Worm (Caenorhabditis elegans) whole organism, young adult: ENCODE data around the gene R07E5.7.

ENCODE experiments used
- B0336.3 ChIP-seq: fragments of 200-800 bp; sonication (Bioruptor generic); IDR thresholded peaks from 2 replicates; pipeline ENCODE4 v1.3.6; 2022; ENCODE audit warnings: missing genetic modification characterization, missing compliant biosample characterization
- C17E4.6 ChIP-seq: fragments of 200-800 bp; sonication (Bioruptor generic); IDR thresholded peaks from 2 replicates; pipeline ENCODE4 v1.3.6; 2022; ENCODE audit warnings: missing genetic modification reagents, missing genetic modification characterization, missing compliant biosample characterization
- D2030.7 ChIP-seq: fragments of 200-800 bp; sonication (Bioruptor generic); IDR thresholded peaks from 2 replicates; pipeline ENCODE4 v1.3.6; 2022; ENCODE audit warnings: missing genetic modification reagents, missing genetic modification characterization, missing compliant biosample characterization
- F10E7.11 ChIP-seq: sonication (generic microtip); optimal IDR thresholded peaks from 2 replicates; lab custom pipeline; 2017; ENCODE audit warnings: mild to moderate bottlenecking, missing genetic modification characterization, moderate library complexity, missing compliant biosample characterization
- F23B12.7 ChIP-seq: sonication (generic microtip); optimal IDR thresholded peaks from 2 replicates; lab custom pipeline; 2017; ENCODE audit warnings: missing genetic modification characterization, mild to moderate bottlenecking, missing compliant biosample characterization, antibody characterized with exemption, moderate library complexity; ENCODE audit not compliant: insufficient read depth
- F33H1.4 ChIP-seq: fragments of 200-800 bp; sonication (Bioruptor generic); IDR thresholded peaks from 2 replicates; pipeline ENCODE4 v1.3.6; 2022; ENCODE audit warnings: missing genetic modification reagents, missing genetic modification characterization, missing compliant biosample characterization
- F37B4.10 ChIP-seq: fragments of 200-800 bp; sonication (Bioruptor generic); IDR thresholded peaks from 2 replicates; pipeline ENCODE4 v1.3.6; 2022; ENCODE audit warnings: missing genetic modification characterization, missing compliant biosample characterization
- K11D2.4 ChIP-seq: fragments of 200-800 bp; sonication (Bioruptor generic); IDR thresholded peaks from 2 replicates; pipeline ENCODE4 v1.3.6; 2022; ENCODE audit warnings: missing genetic modification reagents, missing genetic modification characterization, missing compliant biosample characterization
- K12H6.12 ChIP-seq: fragments of 200-800 bp; sonication (Bioruptor generic); optimal IDR thresholded peaks from 2 replicates; lab custom pipeline; 2018; ENCODE audit warnings: mild to moderate bottlenecking, missing genetic modification characterization, missing compliant biosample characterization
- T07F8.4 ChIP-seq: sonication (generic microtip); optimal IDR thresholded peaks from 2 replicates; lab custom pipeline; 2016; ENCODE audit warnings: mild to moderate bottlenecking, missing genetic modification characterization, moderate library complexity, missing compliant biosample characterization
- T26A5.8 ChIP-seq: sonication (generic microtip); optimal IDR thresholded peaks from 2 replicates; lab custom pipeline; 2016; ENCODE audit warnings: missing genetic modification characterization, missing compliant biosample characterization
- Y56A3A.18 ChIP-seq: fragments of 200-800 bp; sonication (Bioruptor generic); IDR thresholded peaks from 2 replicates; pipeline ENCODE4 v1.3.6; 2022; ENCODE audit warnings: missing genetic modification reagents, missing genetic modification characterization, missing compliant biosample characterization
- Y67H2A.10 ChIP-seq: fragments of 200-800 bp; sonication (Bioruptor generic); conservative IDR thresholded peaks from 2 replicates; pipeline ENCODE4 v1.3.6; 2022; ENCODE audit warnings: missing genetic modification reagents, missing genetic modification characterization, missing compliant biosample characterization
- ZK185.1 ChIP-seq: sonication (generic microtip); optimal IDR thresholded peaks from 2 replicates; lab custom pipeline; 2016; ENCODE audit warnings: mild to moderate bottlenecking, missing genetic modification characterization, missing compliant biosample characterization; ENCODE audit not compliant: poor library complexity, severe bottlenecking
- ama-1 ChIP-seq, 3 experiments: fragments of 150-350 bp in 1 of 3; sonication (generic microtip) in 2 of 3; optimal IDR thresholded peaks; 2 replicates each; lab custom pipeline; 2014 to 2018; ENCODE audit warnings: missing biosample characterization in 2 of 3, missing genetic modification characterization in 2 of 3, missing genetic modification reagents in 2 of 3
- atf-7 ChIP-seq: sonication (generic microtip); optimal IDR thresholded peaks from 2 replicates; lab custom pipeline; 2017; ENCODE audit warnings: mild to moderate bottlenecking, missing genetic modification characterization, missing compliant biosample characterization
- ccch-3 ChIP-seq: fragments of 200-800 bp; sonication (Bioruptor generic); optimal IDR thresholded peaks from 2 replicates; lab custom pipeline; 2018; ENCODE audit warnings: mild to moderate bottlenecking, missing genetic modification characterization, missing compliant biosample characterization
- cebp-2 ChIP-seq: fragments of 200-800 bp; sonication (Bioruptor generic); IDR thresholded peaks from 2 replicates; pipeline ENCODE4 v1.3.6; 2022; ENCODE audit warnings: missing genetic modification characterization, missing compliant biosample characterization
- ceh-100 ChIP-seq: fragments of 200-800 bp; sonication (Bioruptor generic); IDR thresholded peaks from 2 replicates; pipeline ENCODE4 v1.3.6; 2022; ENCODE audit warnings: missing genetic modification reagents, missing genetic modification characterization, missing compliant biosample characterization
- ceh-58 ChIP-seq: fragments of 200-800 bp; sonication (Bioruptor generic); IDR thresholded peaks from 2 replicates; pipeline ENCODE4 v1.3.6; 2022; ENCODE audit warnings: missing genetic modification characterization, missing compliant biosample characterization
- ceh-79 ChIP-seq: sonication (generic microtip); optimal IDR thresholded peaks from 2 replicates; lab custom pipeline; 2017; ENCODE audit warnings: mild to moderate bottlenecking, missing genetic modification characterization, missing compliant biosample characterization
- die-1 ChIP-seq: sonication (generic microtip); optimal IDR thresholded peaks from 2 replicates; lab custom pipeline; 2016; ENCODE audit warnings: missing genotype, mild to moderate bottlenecking, missing genetic modification characterization, missing compliant biosample characterization
- egl-18 ChIP-seq: fragments of 200-800 bp; sonication (Bioruptor generic); IDR thresholded peaks from 2 replicates; pipeline ENCODE4 v1.3.6; 2022; ENCODE audit warnings: missing genetic modification reagents, missing genetic modification characterization, missing compliant biosample characterization
- gei-17 ChIP-seq: fragments of 200-800 bp; sonication (Bioruptor generic); optimal IDR thresholded peaks from 2 replicates; lab custom pipeline; 2018; ENCODE audit warnings: mild to moderate bottlenecking, missing genetic modification characterization, missing compliant biosample characterization
- him-1 ChIP-seq: sonication (generic microtip); optimal IDR thresholded peaks from 2 replicates; lab custom pipeline; 2016; ENCODE audit warnings: missing genotype, missing genetic modification reagents, missing genetic modification characterization, missing compliant biosample characterization
- hlh-26 ChIP-seq: fragments of 200-800 bp; sonication (Bioruptor generic); conservative IDR thresholded peaks from 2 replicates; pipeline ENCODE4 v1.3.6; 2022; ENCODE audit warnings: missing genetic modification reagents, missing genetic modification characterization, missing compliant biosample characterization
- hmg-1.2 ChIP-seq: fragments of 200-800 bp; sonication (Bioruptor generic); IDR thresholded peaks from 2 replicates; pipeline ENCODE4 v1.3.6; 2022; ENCODE audit warnings: missing genetic modification reagents, missing genetic modification characterization, missing compliant biosample characterization
- lin-26 ChIP-seq: fragments of 200-800 bp; sonication (Bioruptor generic); IDR thresholded peaks from 2 replicates; pipeline ENCODE4 v1.3.6; 2022; ENCODE audit warnings: missing genetic modification reagents, missing genetic modification characterization, missing compliant biosample characterization
- lin-35 ChIP-seq, 3 experiments: fragments of 150-350 bp in 2 of 3; sonication (generic microtip) in 1 of 3; optimal IDR thresholded peaks; 2 replicates each; lab custom pipeline; 2014 to 2018; ENCODE audit warnings: missing biosample characterization in 3 of 3, missing genetic modification characterization in 3 of 3, missing genetic modification reagents in 3 of 3
- lin-54 ChIP-seq: fragments of 200-800 bp; sonication (Bioruptor generic); optimal IDR thresholded peaks from 2 replicates; lab custom pipeline; 2018; ENCODE audit warnings: mild to moderate bottlenecking, missing genetic modification characterization, missing compliant biosample characterization
- lsl-1 ChIP-seq: fragments of 200-800 bp; sonication (Bioruptor generic); optimal IDR thresholded peaks from 2 replicates; lab custom pipeline; 2018; ENCODE audit warnings: mild to moderate bottlenecking, missing genetic modification characterization, moderate library complexity, missing compliant biosample characterization
- lsy-27 ChIP-seq: sonication (generic microtip); optimal IDR thresholded peaks from 2 replicates; lab custom pipeline; 2017; ENCODE audit warnings: missing genetic modification characterization, mild to moderate bottlenecking, missing compliant biosample characterization, antibody characterized with exemption, missing genotype, borderline replicate concordance; ENCODE audit not compliant: insufficient read depth
- madf-10 ChIP-seq: sonication (generic microtip); optimal IDR thresholded peaks from 2 replicates; lab custom pipeline; 2016; ENCODE audit warnings: mild to moderate bottlenecking, missing genetic modification characterization, missing compliant biosample characterization
- madf-3 ChIP-seq: fragments of 200-800 bp; sonication (Bioruptor generic); IDR thresholded peaks from 2 replicates; pipeline ENCODE4 v1.3.6; 2022; ENCODE audit warnings: missing genetic modification reagents, missing genetic modification characterization, missing compliant biosample characterization
- madf-6 ChIP-seq: fragments of 200-800 bp; sonication (Bioruptor generic); IDR thresholded peaks from 2 replicates; pipeline ENCODE4 v1.3.6; 2022; ENCODE audit warnings: missing genetic modification reagents, missing genetic modification characterization, missing compliant biosample characterization
- madf-8 ChIP-seq: fragments of 200-800 bp; sonication (Bioruptor generic); conservative IDR thresholded peaks from 2 replicates; pipeline ENCODE4 v1.3.6; 2022; ENCODE audit warnings: missing genetic modification reagents, missing genetic modification characterization, missing compliant biosample characterization
- mes-4 ChIP-seq: sonication (generic microtip); optimal IDR thresholded peaks from 2 replicates; lab custom pipeline; 2016; ENCODE audit warnings: missing genotype, missing genetic modification characterization, missing compliant biosample characterization
- pbrm-1 ChIP-seq: fragments of 200-800 bp; sonication (Bioruptor generic); IDR thresholded peaks from 2 replicates; pipeline ENCODE4 v1.3.6; 2022; ENCODE audit warnings: missing genetic modification reagents, missing genetic modification characterization, missing compliant biosample characterization
- rec-8 ChIP-seq, 2 experiments: sonication (generic microtip); optimal IDR thresholded peaks; 2 replicates each; lab custom pipeline; 2016; ENCODE audit warnings: mild to moderate bottlenecking in 2 of 2, missing genetic modification characterization in 2 of 2, missing genetic modification reagents in 2 of 2, missing genotype in 2 of 2, missing biosample characterization in 1 of 2, missing compliant biosample characterization in 1 of 2, moderate library complexity in 1 of 2
- rpc-1 ChIP-seq, 2 experiments: fragments of 150-350 bp in 1 of 2; sonication (generic microtip) in 1 of 2; optimal IDR thresholded peaks; 2 replicates each; lab custom pipeline; 2014 to 2018; ENCODE audit warnings: missing biosample characterization in 1 of 2, missing genetic modification characterization in 1 of 2, missing genetic modification reagents in 1 of 2, missing genotype in 1 of 2
- snpc-4 ChIP-seq, 5 experiments: fragments of 150-350 bp in 1 of 5; sonication (generic microtip) in 4 of 5; optimal IDR thresholded peaks; 2 replicates each; lab custom pipeline; 2014 to 2018; ENCODE audit warnings: missing genetic modification characterization in 5 of 5, missing biosample characterization in 3 of 5, antibody characterized with exemption in 2 of 5, mild to moderate bottlenecking in 2 of 5, missing compliant biosample characterization in 2 of 5, missing genotype in 2 of 5, moderate library complexity in 2 of 5, missing genetic modification reagents in 1 of 5
- tbp1 ChIP-seq: fragments of 200-800 bp; sonication (Bioruptor generic); optimal IDR thresholded peaks from 2 replicates; lab custom pipeline; 2018; ENCODE audit warnings: mild to moderate bottlenecking, missing genetic modification characterization, missing compliant biosample characterization
- tlf-1 ChIP-seq: fragments of 200-800 bp; sonication (Bioruptor generic); optimal IDR thresholded peaks from 2 replicates; lab custom pipeline; 2018; ENCODE audit warnings: mild to moderate bottlenecking, missing genetic modification characterization, missing compliant biosample characterization
- unc-130 ChIP-seq: sonication (generic microtip); optimal IDR thresholded peaks from 2 replicates; lab custom pipeline; 2016; ENCODE audit warnings: missing genetic modification reagents, missing genetic modification characterization, missing compliant biosample characterization
- ztf-22 ChIP-seq: fragments of 200-800 bp; sonication (Bioruptor generic); optimal IDR thresholded peaks from 2 replicates; lab custom pipeline; 2018; ENCODE audit warnings: mild to moderate bottlenecking, missing genetic modification characterization, moderate library complexity, missing compliant biosample characterization
- ztf-25 ChIP-seq: fragments of 200-800 bp; sonication (Bioruptor generic); IDR thresholded peaks from 2 replicates; pipeline ENCODE4 v1.3.6; 2022; ENCODE audit warnings: missing genetic modification reagents, missing genetic modification characterization, missing compliant biosample characterization
- ztf-3 ChIP-seq: fragments of 200-800 bp; sonication (Bioruptor generic); optimal IDR thresholded peaks from 2 replicates; lab custom pipeline; 2018; ENCODE audit warnings: mild to moderate bottlenecking, missing genetic modification characterization, missing compliant biosample characterization

R07E5.7 gene

DNA sequence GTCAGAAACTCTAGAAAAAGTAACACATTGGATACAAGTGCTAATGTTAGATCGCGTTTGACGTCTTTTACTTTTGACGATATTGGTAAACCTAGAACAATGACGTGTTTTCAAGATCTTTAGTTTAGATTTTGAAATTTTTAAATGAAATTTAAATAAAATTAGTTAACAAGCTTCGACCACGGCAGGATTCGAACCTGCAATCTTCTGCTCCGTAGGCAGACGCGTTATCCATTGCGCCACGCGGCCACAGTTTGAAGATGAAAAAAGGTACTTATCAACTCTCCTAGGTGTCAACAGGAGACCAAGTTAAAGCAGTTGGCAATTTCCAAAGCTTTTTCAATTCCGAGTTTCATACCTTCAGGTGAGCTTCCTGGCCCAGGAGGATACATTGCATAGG lies 30.4 kb upstream of the R07E5.7 start (continued):
- TF ChIP-seq mes-4 (peak; percentile 57), lsy-27 (tag; lab: Kevin White, UChicago) (no peak), rpc-1 (optimal IDR thresholded peaks at IDR 0.05; lab: Kevin White, UChicago) (peak; percentile 63), rpc-1 (tag; optimal IDR thresholded peaks at IDR 0.05; lab: Kevin White, UChicago) (peak; percentile 81), egl-18 (GFP tag; lab: Robert Waterston, UW) (no peak), hlh-26 (GFP tag; lab: Robert Waterston, UW) (no peak), ztf-25 (0 out of 2 replicates have a peak, but pooled peaks have one; percentile 47), F10E7.11 (tag; lab: Kevin White, UChicago) (no peak), ccch-3 (GFP tag; lab: Kevin White, UChicago) (no peak), madf-8 (GFP tag; lab: Robert Waterston, UW) (0 out of 2 replicates have a peak, but pooled peaks have one; percentile 14), lin-54 (peak; percentile 41), lin-35 (GFP tag; optimal IDR thresholded peaks at IDR 0.05; lab: Kevin White, UChicago) (no peak), ztf-22 (GFP tag; lab: Kevin White, UChicago) (no peak), hmg-1.2 (GFP tag; lab: Robert Waterston, UW) (peak; percentile 48; the same call in 1 of the 2 replicates), C17E4.6 (GFP tag; lab: Robert Waterston, UW) (no peak), F33H1.4 (GFP tag; lab: Robert Waterston, UW) (peak; percentile 27; the same call in 1 of the 2 replicates), madf-10 (tag; lab: Kevin White, UChicago) (peak; percentile 27), gei-17 (no peak), ceh-79 (no peak), lsl-1 (GFP tag; lab: Kevin White, UChicago) (peak; percentile 40), ceh-100 (GFP tag; lab: Robert Waterston, UW) (no peak), pbrm-1 (GFP tag; lab: Robert Waterston, UW) (peak; percentile 61; the same call in 1 of the 2 replicates), ceh-58 (no peak), him-1 (peak; percentile 72), T07F8.4 (tag; lab: Kevin White, UChicago) (peak; percentile 23), ztf-3 (GFP tag; lab: Kevin White, UChicago) (no peak), B0336.3 (GFP tag; lab: Robert Waterston, UW) (no peak), F37B4.10 (GFP tag; lab: Robert Waterston, UW) (no peak), cebp-2 (GFP tag; lab: Robert Waterston, UW) (no peak), snpc-4 (GFP tag; optimal IDR thresholded peaks at IDR 0.05; lab: Kevin White, UChicago) (no peak), snpc-4 (tag; optimal IDR thresholded peaks at IDR 0.05; lab: Kevin White, UChicago) (peak in 1 of 4 experiments; percentile 28), Y56A3A.18 (no peak), ama-1 (optimal IDR thresholded peaks at IDR 0.05; lab: Kevin White, UChicago) (no peak), ama-1 (GFP tag; optimal IDR thresholded peaks at IDR 0.05; lab: Kevin White, UChicago) (no peak), K11D2.4 (GFP tag; lab: Robert Waterston, UW) (no peak), F23B12.7 (tag; lab: Kevin White, UChicago) (peak; percentile 53), lin-26 (peak; percentile 71; the same call in 1 of the 2 replicates), K12H6.12 (tag; lab: Kevin White, UChicago) (peak; percentile 16), tbp1 (GFP tag; lab: Kevin White, UChicago) (peak; percentile 93), madf-3 (GFP tag; lab: Robert Waterston, UW) (no peak), D2030.7 (GFP tag; lab: Robert Waterston, UW) (peak; percentile 69; the same call in 1 of the 2 replicates), rec-8 (tag; optimal IDR thresholded peaks at IDR 0.05; lab: Kevin White, UChicago) (peak in 1 of 2 experiments; percentile 29), madf-6 (GFP tag; lab: Robert Waterston, UW) (peak; percentile 69), T26A5.8 (tag; lab: Kevin White, UChicago) (no peak), tlf-1 (no peak), unc-130 (GFP tag; lab: Kevin White, UChicago) (no peak), atf-7 (tag; lab: Kevin White, UChicago) (no peak), ZK185.1 (no peak), Y67H2A.10 (no peak), die-1 (tag; lab: Kevin White, UChicago) (peak; percentile 38)
